Fruit fly (Drosophila melanogaster): ENCODE data around the gene Awh.

DNA sequence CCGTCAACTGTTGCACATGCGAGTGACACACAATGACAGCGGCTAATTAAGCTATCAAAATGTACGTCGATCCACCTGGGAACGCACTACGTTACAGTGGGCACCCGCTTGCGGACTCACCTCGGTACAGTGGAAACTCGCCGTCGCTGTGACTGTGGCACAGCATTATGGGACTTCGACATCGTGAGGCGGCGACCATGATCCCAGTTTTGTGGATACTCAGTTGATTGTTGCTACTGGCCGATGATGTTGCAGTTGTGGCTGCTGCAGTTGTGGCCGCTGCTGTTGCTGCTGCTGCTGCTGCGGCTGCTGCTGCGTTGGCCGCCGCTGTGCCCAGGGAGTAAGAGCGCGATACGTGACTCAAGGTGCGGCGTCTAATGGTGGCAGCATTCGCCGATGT lies 46.2 kb upstream of the Awh start:
- TF ChIP-seq tj (GFP tag; optimal IDR thresholded peaks at IDR 0.05): no peak
- no peak for TF ChIP-seq Mnt (GFP tag; optimal IDR thresholded peaks at IDR 0.05)
- no peak for TF ChIP-seq Crg-1 (GFP tag; optimal IDR thresholded peaks at IDR 0.05)
- TF ChIP-seq CG33017 (tag; optimal IDR thresholded peaks at IDR 0.05): no peak
- no peak for TF ChIP-seq CG5204 (GFP tag; optimal IDR thresholded peaks at IDR 0.05)
- TF ChIP-seq CG7045 (GFP tag; optimal IDR thresholded peaks at IDR 0.05): no peak

All from whole organism, adult.